Worm (Caenorhabditis elegans): ENCODE measurements around the gene srh-23.

DNA sequence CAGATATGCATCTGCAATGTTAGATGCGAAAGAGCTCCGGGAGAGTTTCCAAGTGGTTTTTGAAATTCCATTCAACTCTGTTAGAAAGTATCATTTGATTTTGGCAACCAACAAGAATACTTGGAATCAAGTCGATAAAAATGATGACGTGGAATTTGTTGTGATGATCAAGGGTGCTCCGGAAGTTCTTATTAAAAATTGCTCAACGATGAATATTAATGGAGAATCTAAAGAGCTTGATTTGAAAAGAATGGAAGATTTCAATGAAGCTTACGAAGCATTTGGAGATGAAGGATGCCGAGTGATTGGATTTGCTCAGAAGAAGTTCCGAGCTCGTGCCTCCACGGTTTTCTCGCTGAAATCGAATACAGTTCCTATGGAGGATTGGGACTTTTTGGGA is 16.4 kb downstream of the srh-23 start:
- TF ChIP-seq lin-13 (GFP tag; optimal IDR thresholded peaks at IDR 0.05) = no peak
- no peak for TF ChIP-seq dpl-1 (GFP tag; optimal IDR thresholded peaks at IDR 0.05)
- TF ChIP-seq ztf-11 (tag; optimal IDR thresholded peaks at IDR 0.05) = no peak
- TF ChIP-seq arid-1 (GFP tag; conservative IDR thresholded peaks at IDR 0.05) = no peak
- TF ChIP-seq snpc-4 (tag; optimal IDR thresholded peaks at IDR 0.05) = no peak
- TF ChIP-seq lir-3 (tag; optimal IDR thresholded peaks at IDR 0.05) = no peak
- no peak for TF ChIP-seq ama-1 (optimal IDR thresholded peaks at IDR 0.05)
- TF ChIP-seq nhr-48 (tag; optimal IDR thresholded peaks at IDR 0.05) = no peak
- no peak for TF ChIP-seq attf-4 (tag; optimal IDR thresholded peaks at IDR 0.05)
- no peak for TF ChIP-seq ceh-62 (tag; optimal IDR thresholded peaks at IDR 0.05)
- TF ChIP-seq ZK546.5 (tag; optimal IDR thresholded peaks at IDR 0.05) = no peak
- TF ChIP-seq lsy-2 (tag; optimal IDR thresholded peaks at IDR 0.05) = no peak
- no peak for TF ChIP-seq ceh-28 (tag; optimal IDR thresholded peaks at IDR 0.05)
- no peak for TF ChIP-seq lim-7 (GFP tag; IDR thresholded peaks at IDR 0.05)
